Worm (Caenorhabditis elegans): ENCODE measurements around the gene Y45F10B.9.
"Not testable (repeated sequence)": the region's sequence is repeated elsewhere in the genome, so short reads cannot be mapped to it uniquely, and the experiment has no call there.

ce11 chrIV:13578174-13578573 lies 19.5 kb downstream of the Y45F10B.9 start, which contains the start of gene Y45F10B.8:
- not testable (repeated sequence) for TF ChIP-seq ceh-32 (tag; optimal IDR thresholded peaks at IDR 0.05; ENCODE audit: poor library complexity); nhr-11 (tag; optimal IDR thresholded peaks at IDR 0.05); daf-12 (tag; optimal IDR thresholded peaks at IDR 0.05)
